Worm (Caenorhabditis elegans): ENCODE measurements around the gene dnj-8.

- no peak for TF ChIP-seq Y75B8A.6 (GFP tag; IDR thresholded peaks at IDR 0.05)
- TF ChIP-seq lin-13 (GFP tag; optimal IDR thresholded peaks at IDR 0.05) = no peak
- TF ChIP-seq unc-39 (tag; optimal IDR thresholded peaks at IDR 0.05) = no peak
- TF ChIP-seq unc-62 (GFP tag; optimal IDR thresholded peaks at IDR 0.05 in 1 of 2) = no peak
- TF ChIP-seq unc-62 (tag; optimal IDR thresholded peaks at IDR 0.05) = no peak
- TF ChIP-seq Y105C5A.15 (GFP tag; IDR thresholded peaks at IDR 0.05) = no peak
- TF ChIP-seq lsy-2 (tag; optimal IDR thresholded peaks at IDR 0.05) = no peak
- TF ChIP-seq ztf-11 (tag; optimal IDR thresholded peaks at IDR 0.05) = no peak
Observed at ce11 chrII:6616135-6616534, 18.3 kb upstream of the dnj-8 start.
